Fruit fly (Drosophila melanogaster) whole organism, embryonic: ENCODE data around the gene CG7551.

Experiments used
- Bteb2 ChIP-seq: fragments of 200-800 bp; sonication (Bioruptor generic); optimal IDR thresholded peaks from 2 replicates; lab custom pipeline; 2016; ENCODE audit warnings: missing biosample characterization, missing genetic modification characterization
- CG11398 ChIP-seq: fragments of 200-800 bp; sonication (Bioruptor generic); optimal IDR thresholded peaks from 2 replicates; lab custom pipeline; 2016; ENCODE audit warnings: missing biosample characterization, missing genetic modification characterization
- CG11504 ChIP-seq: fragments of 200-800 bp; sonication (Bioruptor generic); optimal IDR thresholded peaks from 3 replicates; lab custom pipeline; 2019; ENCODE audit warnings: missing biosample characterization, mild to moderate bottlenecking, missing genetic modification characterization, moderate library complexity
- CG1233 ChIP-seq: fragments of 200-800 bp; sonication (Bioruptor generic); optimal IDR thresholded peaks from 4 replicates; lab custom pipeline; 2018; ENCODE audit warnings: missing biosample characterization, mild to moderate bottlenecking, missing genetic modification characterization
- CG14441 ChIP-seq: fragments of 200-800 bp; sonication (Bioruptor generic); IDR thresholded peaks from 2 replicates; pipeline ENCODE4 v1.3.6; 2022; ENCODE audit warnings: missing biosample characterization, missing genetic modification characterization
- CG1529 ChIP-seq: fragments of 200-800 bp; sonication (Bioruptor generic); optimal IDR thresholded peaks from 3 replicates; lab custom pipeline; 2018; ENCODE audit warnings: missing biosample characterization, missing genetic modification characterization
- CG1602 ChIP-seq: fragments of 200-800 bp; sonication (Bioruptor generic); optimal IDR thresholded peaks from 3 replicates; lab custom pipeline; 2016; ENCODE audit warnings: missing biosample characterization, missing genetic modification characterization
- CG16779 ChIP-seq: fragments of 200-800 bp; sonication (Bioruptor generic); IDR thresholded peaks from 2 replicates; pipeline ENCODE4 v1.3.6; 2022; ENCODE audit warnings: missing biosample characterization, missing genetic modification characterization
- CG16813 ChIP-seq: fragments of 200-800 bp; sonication (Bioruptor generic); IDR thresholded peaks from 3 replicates; pipeline ENCODE4 v1.3.6; 2022; ENCODE audit warnings: missing biosample characterization, missing genetic modification characterization; ENCODE audit not compliant: partially characterized antibody
- CG17361 ChIP-seq: fragments of 200-800 bp; sonication (Bioruptor generic); IDR thresholded peaks from 3 replicates; pipeline ENCODE4 v1.3.6; 2022; ENCODE audit warnings: missing biosample characterization, missing genetic modification characterization
- CG2199 ChIP-seq: fragments of 200-800 bp; sonication (Bioruptor generic); IDR thresholded peaks from 3 replicates; pipeline ENCODE4 v1.3.6; 2022; ENCODE audit warnings: missing biosample characterization, missing genetic modification characterization
- CG2678 ChIP-seq: fragments of 200-800 bp; sonication (Bioruptor generic); optimal IDR thresholded peaks from 3 replicates; lab custom pipeline; 2019; ENCODE audit warnings: missing biosample characterization, mild to moderate bottlenecking, missing genetic modification characterization, moderate library complexity
- CG30431 ChIP-seq: fragments of 200-800 bp; sonication (Bioruptor generic); optimal IDR thresholded peaks from 2 replicates; lab custom pipeline; 2017; ENCODE audit warnings: missing biosample characterization, missing genetic modification characterization
- CG32767 ChIP-seq: fragments of 200-800 bp; sonication (Bioruptor generic); IDR thresholded peaks from 2 replicates; pipeline ENCODE4 v1.3.6; 2022; ENCODE audit warnings: missing biosample characterization, missing genetic modification characterization
- CG3995 ChIP-seq: fragments of 200-800 bp; sonication (Bioruptor generic); optimal IDR thresholded peaks from 3 replicates; lab custom pipeline; 2016; ENCODE audit warnings: missing biosample characterization, missing genetic modification characterization
- CG43689 ChIP-seq: fragments of 200-800 bp; sonication (Bioruptor generic); IDR thresholded peaks from 2 replicates; pipeline ENCODE4 v1.3.6; 2022; ENCODE audit warnings: missing biosample characterization, missing genetic modification characterization
- CG5245 ChIP-seq: fragments of 200-800 bp; sonication (Bioruptor generic); optimal IDR thresholded peaks from 3 replicates; lab custom pipeline; 2016; ENCODE audit warnings: missing biosample characterization, missing genetic modification characterization
- CG6272 ChIP-seq: fragments of 200-800 bp; sonication (Bioruptor generic); IDR thresholded peaks from 2 replicates; pipeline ENCODE4 v1.3.6; 2022; ENCODE audit warnings: missing biosample characterization, missing genetic modification characterization
- CG8478 ChIP-seq: fragments of >200 bp; optimal IDR thresholded peaks from 2 replicates; lab custom pipeline; 2018
- Dbx ChIP-seq: fragments of 200-800 bp; sonication (Bioruptor generic); IDR thresholded peaks from 3 replicates; pipeline ENCODE4 v1.3.6; 2022; ENCODE audit warnings: missing biosample characterization, missing genetic modification characterization
- Doc2 ChIP-seq: fragments of 200-800 bp; sonication (Bioruptor generic); IDR thresholded peaks from 2 replicates; pipeline ENCODE4 v1.3.6; 2022; ENCODE audit warnings: missing biosample characterization, missing genetic modification characterization
- ERR ChIP-seq: fragments of 200-800 bp; sonication (Bioruptor generic); optimal IDR thresholded peaks from 2 replicates; lab custom pipeline; 2016; ENCODE audit warnings: missing biosample characterization, missing genetic modification characterization
- Fer2 ChIP-seq: fragments of 200-800 bp; sonication (Bioruptor generic); optimal IDR thresholded peaks from 2 replicates; lab custom pipeline; 2018; ENCODE audit warnings: missing biosample characterization, mild to moderate bottlenecking, missing genetic modification characterization, moderate library complexity
- Gug ChIP-seq: fragments of 200-800 bp; sonication (Bioruptor generic); IDR thresholded peaks from 4 replicates; pipeline ENCODE4 v1.3.6; 2022; ENCODE audit warnings: missing biosample characterization, missing genetic modification characterization
- HLH4C ChIP-seq: fragments of 200-800 bp; sonication (Bioruptor generic); IDR thresholded peaks from 3 replicates; pipeline ENCODE4 v1.3.6; 2022; ENCODE audit warnings: missing biosample characterization, missing genetic modification characterization; ENCODE audit not compliant: partially characterized antibody
- Jarid2 ChIP-seq: fragments of 200-800 bp; sonication (Bioruptor generic); optimal IDR thresholded peaks from 3 replicates; lab custom pipeline; 2017; ENCODE audit warnings: mild to moderate bottlenecking, missing biosample characterization, missing genetic modification reagents, missing genetic modification characterization
- Lhr ChIP-seq: fragments of 200-800 bp; sonication (Bioruptor generic); optimal IDR thresholded peaks from 3 replicates; lab custom pipeline; 2017; ENCODE audit warnings: mild to moderate bottlenecking, missing biosample characterization, missing genetic modification reagents, missing genetic modification characterization
- MBD-R2 ChIP-seq: fragments of 200-800 bp; sonication (Bioruptor generic); IDR thresholded peaks from 2 replicates; pipeline ENCODE4 v1.3.6; 2022; ENCODE audit warnings: missing biosample characterization, missing genetic modification characterization
- Med ChIP-seq: fragments of 200-800 bp; sonication (Bioruptor generic); peaks from one replicate; lab custom pipeline; 2016; ENCODE audit warnings: missing biosample characterization, missing genetic modification characterization, mild to moderate bottlenecking, inconsistent platforms, moderate library complexity
- Oli ChIP-seq: fragments of 200-800 bp; sonication (Bioruptor generic); optimal IDR thresholded peaks from 2 replicates; lab custom pipeline; 2018; ENCODE audit warnings: missing biosample characterization, mild to moderate bottlenecking, missing genetic modification characterization, moderate library complexity
- Opbp ChIP-seq: fragments of 200-800 bp; sonication (Bioruptor generic); IDR thresholded peaks from 3 replicates; pipeline ENCODE4 v1.3.6; 2022; ENCODE audit warnings: missing biosample characterization, missing genetic modification characterization; ENCODE audit not compliant: partially characterized antibody
- Side ChIP-seq: fragments of 200-800 bp; sonication (Bioruptor generic); optimal IDR thresholded peaks from 2 replicates; lab custom pipeline; 2016; ENCODE audit warnings: missing biosample characterization, missing genetic modification characterization
- Sry-δ ChIP-seq: fragments of 200-800 bp; sonication (Bioruptor generic); optimal IDR thresholded peaks from 2 replicates; lab custom pipeline; 2016; ENCODE audit warnings: missing biosample characterization, missing genetic modification characterization
- Usf ChIP-seq: fragments of 200-800 bp; sonication (Bioruptor generic); optimal IDR thresholded peaks from 2 replicates; lab custom pipeline; 2017; ENCODE audit warnings: missing genotype, missing biosample characterization, missing genetic modification characterization
- bigmax ChIP-seq: fragments of 200-800 bp; sonication (Bioruptor generic); optimal IDR thresholded peaks from 2 replicates; lab custom pipeline; 2018; ENCODE audit warnings: missing biosample characterization, mild to moderate bottlenecking, missing genetic modification characterization
- ci ChIP-seq: fragments of 200-800 bp; sonication (Bioruptor generic); IDR thresholded peaks from 3 replicates; pipeline ENCODE4 v1.3.6; 2022; ENCODE audit warnings: missing biosample characterization, missing genetic modification characterization
- esg ChIP-seq: fragments of 200-800 bp; sonication (Bioruptor generic); conservative IDR thresholded peaks from 2 replicates; pipeline ENCODE4 v1.3.6; 2022; ENCODE audit warnings: missing biosample characterization, missing genetic modification characterization
- exex ChIP-seq: fragments of 200-800 bp; sonication (Bioruptor generic); optimal IDR thresholded peaks from 4 replicates; lab custom pipeline; 2018; ENCODE audit warnings: missing biosample characterization, mild to moderate bottlenecking, missing genetic modification characterization, moderate library complexity
- fd64A ChIP-seq: fragments of 200-800 bp; sonication (Bioruptor generic); optimal IDR thresholded peaks from 3 replicates; lab custom pipeline; 2018; ENCODE audit warnings: missing biosample characterization, mild to moderate bottlenecking, missing genetic modification characterization
- gce ChIP-seq: fragments of 200-800 bp; sonication (Bioruptor generic); IDR thresholded peaks from 3 replicates; pipeline ENCODE4 v1.3.6; 2022; ENCODE audit warnings: missing biosample characterization, missing genetic modification characterization
- inv ChIP-seq: fragments of 200-800 bp; sonication (Bioruptor generic); IDR thresholded peaks from 2 replicates; pipeline ENCODE4 v1.3.6; 2022; ENCODE audit warnings: missing biosample characterization, missing genetic modification characterization; ENCODE audit not compliant: partially characterized antibody
- nerfin-1 ChIP-seq: fragments of 200-800 bp; sonication (Bioruptor generic); optimal IDR thresholded peaks from 3 replicates; lab custom pipeline; 2019; ENCODE audit warnings: missing biosample characterization, mild to moderate bottlenecking, missing genetic modification characterization, moderate library complexity
- otp ChIP-seq: fragments of 200-800 bp; sonication (Bioruptor generic); IDR thresholded peaks from 3 replicates; pipeline ENCODE4, ENCODE4 v1.3.6; 2022; ENCODE audit warnings: missing biosample characterization, missing genetic modification characterization
- pho ChIP-seq: fragments of 200-800 bp; sonication (Bioruptor generic); optimal IDR thresholded peaks from 2 replicates; lab custom pipeline; 2016; ENCODE audit warnings: missing biosample characterization, missing genetic modification characterization
- pita ChIP-seq: fragments of 200-800 bp; sonication (Bioruptor generic); optimal IDR thresholded peaks from 2 replicates; lab custom pipeline; 2017; ENCODE audit warnings: missing biosample characterization, mild to moderate bottlenecking, missing genetic modification characterization
- ssp ChIP-seq: fragments of 200-800 bp; sonication (Bioruptor generic); IDR thresholded peaks from 2 replicates; pipeline ENCODE4 v1.3.6; 2022; ENCODE audit warnings: missing biosample characterization, missing genetic modification characterization
- tup ChIP-seq: fragments of 200-800 bp; sonication (Bioruptor generic); optimal IDR thresholded peaks from 2 replicates; lab custom pipeline; 2016; ENCODE audit warnings: missing biosample characterization, mild to moderate bottlenecking, missing genetic modification characterization, moderate library complexity
- z ChIP-seq: fragments of 200-800 bp; sonication (Bioruptor generic); IDR thresholded peaks from 3 replicates; pipeline ENCODE4 v1.3.6; 2022; ENCODE audit warnings: missing biosample characterization, missing genetic modification characterization
- zen ChIP-seq: fragments of 200-800 bp; sonication (Bioruptor generic); optimal IDR thresholded peaks from 3 replicates; lab custom pipeline; 2018; ENCODE audit warnings: missing biosample characterization, mild to moderate bottlenecking, missing genetic modification characterization, moderate library complexity
- zen2 ChIP-seq: fragments of 200-800 bp; sonication (Bioruptor generic); IDR thresholded peaks from 3 replicates; pipeline ENCODE4 v1.3.6; 2022; ENCODE audit warnings: missing biosample characterization, missing genetic modification characterization; ENCODE audit not compliant: partially characterized antibody

Gene CG7551

DNA sequence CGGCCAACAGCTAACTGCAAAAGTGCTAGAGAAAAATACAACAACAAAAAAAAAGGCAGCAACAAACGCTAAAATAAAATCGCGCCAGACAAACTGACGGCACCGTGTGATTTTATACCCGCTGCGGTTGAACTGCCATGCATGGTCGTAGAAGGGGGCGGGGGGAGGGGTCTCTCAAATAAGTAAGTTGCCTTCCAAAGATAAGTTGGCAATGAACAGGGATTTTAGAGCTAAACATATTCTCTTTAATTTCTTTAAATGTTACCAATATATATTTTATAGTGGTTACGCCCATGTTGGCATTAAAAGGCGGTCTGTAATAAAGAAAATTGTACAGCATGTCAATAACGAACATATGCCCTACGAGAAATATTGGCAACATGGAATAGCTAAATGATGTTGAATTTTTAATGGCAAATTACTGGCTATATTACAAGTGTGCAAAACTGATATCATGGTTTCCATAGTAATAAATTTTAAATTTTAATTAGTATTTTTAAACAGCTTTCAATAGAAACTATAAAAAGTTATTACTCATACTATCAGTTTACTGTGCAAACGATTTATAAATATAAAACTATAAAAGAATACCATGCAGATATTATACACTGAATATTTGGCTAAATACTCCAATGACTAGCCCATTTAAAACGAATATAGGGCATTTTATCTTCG lies 26.9 kb upstream of the CG7551 start (continued):
- TF ChIP-seq CG1602 (GFP tag; lab: Kevin White, UChicago) (peak; percentile 64), zen (tag; lab: Kevin White, UChicago) (peak; percentile 68), CG6272 (0 out of 2 replicates have a peak, but pooled peaks have one; percentile 6), nerfin-1 (tag; lab: Kevin White, UChicago) (peak; percentile 44), Med (GFP tag; lab: Kevin White, UChicago) (peak; percentile 92), Usf (GFP tag; lab: Kevin White, UChicago) (peak; percentile 56), ERR (peak; percentile 42), ssp (peak; percentile 53), otp (GFP tag; lab: Robert Waterston, UW) (peak; percentile 89), Doc2 (GFP tag; lab: Robert Waterston, UW) (peak; percentile 57; the same call in 1 of the 2 replicates), esg (GFP tag; lab: Robert Waterston, UW) (peak; percentile 81), CG11504 (tag; lab: Kevin White, UChicago) (peak; percentile 83), Bteb2 (GFP tag; lab: Kevin White, UChicago) (no peak), bigmax (GFP tag; lab: Kevin White, UChicago) (no peak), Dbx (0 out of 3 replicates have a peak, but pooled peaks have one; percentile 55), Jarid2 (peak; percentile 10), Side (GFP tag; lab: Kevin White, UChicago) (peak; percentile 45), CG32767 (GFP tag; lab: Robert Waterston, UW) (peak; percentile 50; the same call in 1 of the 2 replicates), CG5245 (GFP tag; lab: Kevin White, UChicago) (peak; percentile 49), z (GFP tag; lab: Robert Waterston, UW) (0 out of 3 replicates have a peak, but pooled peaks have one; percentile 26), CG2678 (peak; percentile 78), Oli (tag; lab: Kevin White, UChicago) (peak; percentile 88), CG8478 (no peak), ci (GFP tag; lab: Robert Waterston, UW) (peak; percentile 89), CG1233 (peak; percentile 49), pho (GFP tag; lab: Kevin White, UChicago) (peak; percentile 41), Sry-δ (GFP tag; lab: Kevin White, UChicago) (no peak), MBD-R2 (GFP tag; lab: Robert Waterston, UW) (no peak), CG30431 (GFP tag; lab: Kevin White, UChicago) (peak; percentile 74), fd64A (GFP tag; lab: Kevin White, UChicago) (no peak), CG14441 (GFP tag; lab: Robert Waterston, UW) (peak; percentile 89), Fer2 (tag; lab: Kevin White, UChicago) (peak; percentile 56), CG11398 (GFP tag; lab: Kevin White, UChicago) (peak; percentile 9), Lhr (GFP tag; lab: Kevin White, UChicago) (peak; percentile 12), exex (tag; lab: Kevin White, UChicago) (no peak), CG2199 (peak; percentile 78; the same call in 1 of the 3 replicates), HLH4C (GFP tag; lab: Robert Waterston, UW) (no peak), inv (GFP tag; lab: Robert Waterston, UW) (no peak), CG16813 (GFP tag; lab: Robert Waterston, UW) (no peak), Opbp (no peak), zen2 (GFP tag; lab: Robert Waterston, UW) (no peak), gce (GFP tag; lab: Robert Waterston, UW) (no peak), Gug (GFP tag; lab: Robert Waterston, UW) (peak; percentile 53; the same call in 3 of the 4 replicates), CG43689 (GFP tag; lab: Robert Waterston, UW) (peak; percentile 64), CG16779 (GFP tag; lab: Robert Waterston, UW) (no peak), pita (GFP tag; lab: Kevin White, UChicago) (no peak), CG3995 (peak; percentile 27), CG1529 (GFP tag; lab: Kevin White, UChicago) (peak; percentile 48), CG17361 (GFP tag; lab: Robert Waterston, UW) (peak; percentile 34; the same call in 1 of the 3 replicates), tup (GFP tag; lab: Kevin White, UChicago) (peak; percentile 50)
